Worm (Caenorhabditis elegans) whole organism, L3 larva: ENCODE measurements around the gene sws-1.

Experiments used
- aly-2 ChIP-seq: fragments of 150-350 bp; optimal IDR thresholded peaks from 2 replicates; lab custom pipeline; 2014; ENCODE audit warnings: missing biosample characterization, missing genetic modification characterization
- ama-1 ChIP-seq: fragments of 150-350 bp; optimal IDR thresholded peaks from 2 replicates; lab custom pipeline; 2018
- ceh-82 ChIP-seq: fragments of 150-350 bp; optimal IDR thresholded peaks from 2 replicates; lab custom pipeline; 2014; ENCODE audit warnings: missing biosample characterization, missing genetic modification characterization
- fos-1 ChIP-seq: fragments of 150-350 bp; optimal IDR thresholded peaks from 2 replicates; lab custom pipeline; 2014; ENCODE audit warnings: missing biosample characterization, missing genetic modification characterization
- lin-15B ChIP-seq: fragments of 150-350 bp; optimal IDR thresholded peaks from 2 replicates; lab custom pipeline; 2014; ENCODE audit warnings: missing biosample characterization, missing genetic modification characterization
- nfya-1 ChIP-seq: sonication (generic microtip); optimal IDR thresholded peaks from 2 replicates; lab custom pipeline; 2017; ENCODE audit warnings: missing genetic modification characterization, mild to moderate bottlenecking, missing compliant biosample characterization, antibody characterized with exemption, moderate library complexity; ENCODE audit not compliant: insufficient read depth
- nhr-237 ChIP-seq: fragments of 150-350 bp; optimal IDR thresholded peaks from 2 replicates; lab custom pipeline; 2014; ENCODE audit warnings: missing biosample characterization, missing genetic modification characterization
- nhr-28 ChIP-seq: fragments of 150-350 bp; optimal IDR thresholded peaks from 2 replicates; lab custom pipeline; 2014; ENCODE audit warnings: missing biosample characterization, missing genetic modification characterization
- nhr-76 ChIP-seq: fragments of 150-350 bp; sonication (generic microtip); optimal IDR thresholded peaks from 5 replicates; lab custom pipeline; 2014; ENCODE audit warnings: missing biosample characterization, missing genetic modification characterization
- nhr-77 ChIP-seq: fragments of 150-350 bp; optimal IDR thresholded peaks from 2 replicates; lab custom pipeline; 2014; ENCODE audit warnings: missing biosample characterization, missing genetic modification characterization
- pqm-1 ChIP-seq: fragments of 150-350 bp; optimal IDR thresholded peaks from 2 replicates; lab custom pipeline; 2017; ENCODE audit warnings: missing biosample characterization, missing genetic modification characterization, inconsistent platforms
- tbx-2 ChIP-seq: sonication (generic microtip); optimal IDR thresholded peaks from 2 replicates; lab custom pipeline; 2016; ENCODE audit warnings: mild to moderate bottlenecking, missing genetic modification characterization, missing compliant biosample characterization
- ztf-4 ChIP-seq: fragments of 150-350 bp; optimal IDR thresholded peaks from 2 replicates; lab custom pipeline; 2014; ENCODE audit warnings: missing biosample characterization, missing genetic modification characterization

DNA sequence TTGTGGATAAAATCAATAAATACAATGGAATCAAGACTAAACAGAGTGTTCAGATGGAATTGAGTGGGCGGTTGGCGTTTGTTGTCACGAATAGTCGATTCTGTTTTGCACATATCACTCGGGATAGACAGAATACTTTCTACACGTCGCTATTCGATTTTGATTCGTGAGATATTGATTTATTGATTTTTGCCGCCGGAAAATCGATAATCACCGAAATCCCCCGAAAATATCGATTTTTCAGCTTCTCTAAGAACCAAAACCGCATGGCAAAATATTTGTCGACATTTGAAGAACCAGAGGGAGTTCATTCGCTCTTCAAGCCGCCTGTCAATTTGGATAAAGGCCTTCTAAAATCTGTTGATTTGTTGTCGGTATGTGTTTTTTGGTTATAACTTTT is 29.1 kb upstream of the sws-1 start:
- no peak for TF ChIP-seq nhr-237 (tag; lab: Kevin White, UChicago)
- no peak for TF ChIP-seq aly-2 (tag; lab: Kevin White, UChicago)
- TF ChIP-seq ceh-82 (tag; lab: Kevin White, UChicago), result no peak
- TF ChIP-seq nhr-28 (tag; lab: Kevin White, UChicago), result no peak
- TF ChIP-seq nfya-1 (tag; lab: Kevin White, UChicago), result no peak
- no peak for TF ChIP-seq tbx-2 (tag; lab: Kevin White, UChicago)
- TF ChIP-seq nhr-77 (tag; lab: Kevin White, UChicago), result no peak
- no peak for TF ChIP-seq lin-15B (tag; lab: Kevin White, UChicago)
- no peak for TF ChIP-seq ztf-4 (tag; lab: Kevin White, UChicago)
- TF ChIP-seq fos-1, result no peak
- TF ChIP-seq ama-1 (lab: Kevin White, UChicago), result no peak
- TF ChIP-seq nhr-76 (tag; lab: Kevin White, UChicago), result no peak
- TF ChIP-seq pqm-1 (tag; lab: Kevin White, UChicago), result no peak
